Fruit fly (Drosophila melanogaster) whole organism, embryonic: ENCODE data around the gene CG14947.
A peak's percentile ranks its signal among the peaks of the same experiment; 100 is the strongest.

Source experiments
- Blimp-1 ChIP-seq: fragments of 200-800 bp; sonication (Bioruptor generic); optimal IDR thresholded peaks from 3 replicates; lab custom pipeline; 2018; ENCODE audit warnings: missing biosample characterization, missing genetic modification characterization, mild to moderate bottlenecking, moderate library complexity, missing genetic modification reagents
- CG10654 ChIP-seq: fragments of 200-800 bp; sonication (Bioruptor generic); optimal IDR thresholded peaks from 2 replicates; lab custom pipeline; 2016; ENCODE audit warnings: missing biosample characterization, missing genetic modification characterization
- CG11093 ChIP-seq: fragments of 200-800 bp; sonication (Bioruptor generic); IDR thresholded peaks from 3 replicates; pipeline ENCODE4 v1.3.6; 2022; ENCODE audit warnings: missing biosample characterization, missing genetic modification characterization
- CG13287 ChIP-seq: fragments of 200-800 bp; sonication (Bioruptor generic); IDR thresholded peaks from 2 replicates; pipeline ENCODE4 v1.3.6; 2022; ENCODE audit warnings: missing biosample characterization, missing genetic modification characterization; ENCODE audit not compliant: partially characterized antibody
- CG17802 ChIP-seq: fragments of 200-800 bp; sonication (Bioruptor generic); optimal IDR thresholded peaks from 2 replicates; lab custom pipeline; 2018; ENCODE audit warnings: missing biosample characterization, mild to moderate bottlenecking, missing genetic modification characterization, moderate library complexity
- CG17912 ChIP-seq: fragments of 200-800 bp; sonication (Bioruptor generic); optimal IDR thresholded peaks from 2 replicates; lab custom pipeline; 2018; ENCODE audit warnings: missing biosample characterization, mild to moderate bottlenecking, missing genetic modification characterization
- CG2712 ChIP-seq: fragments of 200-800 bp; optimal IDR thresholded peaks from 3 replicates; lab custom pipeline; 2019; ENCODE audit warnings: missing biosample characterization, mild to moderate bottlenecking, missing genetic modification characterization, moderate library complexity
- CG31441 ChIP-seq: fragments of 200-800 bp; sonication (Bioruptor generic); IDR thresholded peaks from 2 replicates; pipeline ENCODE4 v1.3.6; 2022; ENCODE audit warnings: missing biosample characterization, missing genetic modification characterization
- CG32532 ChIP-seq: fragments of 200-800 bp; sonication (Bioruptor generic); IDR thresholded peaks from 2 replicates; pipeline ENCODE4 v1.3.6; 2022; ENCODE audit warnings: missing biosample characterization, missing genetic modification characterization
- CG32767 ChIP-seq: fragments of 200-800 bp; sonication (Bioruptor generic); IDR thresholded peaks from 2 replicates; pipeline ENCODE4 v1.3.6; 2022; ENCODE audit warnings: missing biosample characterization, missing genetic modification characterization
- CG34224 ChIP-seq: fragments of 200-800 bp; sonication (Bioruptor generic); IDR thresholded peaks from 3 replicates; pipeline ENCODE4 v1.3.6; 2022; ENCODE audit warnings: missing biosample characterization, missing genetic modification characterization; ENCODE audit not compliant: partially characterized antibody
- CG4617 ChIP-seq: fragments of 200-800 bp; sonication (Bioruptor generic); optimal IDR thresholded peaks from 3 replicates; lab custom pipeline; 2016; ENCODE audit warnings: missing biosample characterization, missing genetic modification characterization, borderline replicate concordance
- CG5180 ChIP-seq: fragments of 200-800 bp; sonication (Bioruptor generic); optimal IDR thresholded peaks from 3 replicates; lab custom pipeline; 2017; ENCODE audit warnings: missing biosample characterization, missing genetic modification characterization, mild to moderate bottlenecking, moderate library complexity, missing genetic modification reagents
- CG6654 ChIP-seq: fragments of 200-800 bp; sonication (Bioruptor generic); optimal IDR thresholded peaks from 2 replicates; lab custom pipeline; 2017; ENCODE audit warnings: missing biosample characterization, mild to moderate bottlenecking, missing genetic modification characterization
- CG7839 ChIP-seq: fragments of 200-800 bp; sonication (Bioruptor generic); optimal IDR thresholded peaks from 3 replicates; lab custom pipeline; 2018; ENCODE audit warnings: missing biosample characterization, mild to moderate bottlenecking, missing genetic modification characterization, moderate library complexity
- CG8359 ChIP-seq: fragments of 200-800 bp; sonication (Bioruptor generic); optimal IDR thresholded peaks from 2 replicates; lab custom pipeline; 2017; ENCODE audit warnings: missing biosample characterization, mild to moderate bottlenecking, missing genetic modification characterization, borderline replicate concordance
- CG8388 ChIP-seq: fragments of 200-800 bp; sonication (Bioruptor generic); optimal IDR thresholded peaks from 2 replicates; lab custom pipeline; 2019; ENCODE audit warnings: missing biosample characterization, mild to moderate bottlenecking, missing genetic modification characterization, moderate library complexity
- CG8944 ChIP-seq: fragments of 200-800 bp; sonication (Bioruptor generic); optimal IDR thresholded peaks from 3 replicates; lab custom pipeline; 2016; ENCODE audit warnings: missing biosample characterization, missing genetic modification characterization
- CG9437 ChIP-seq: fragments of 200-800 bp; sonication (Bioruptor generic); optimal IDR thresholded peaks from 2 replicates; lab custom pipeline; 2018; ENCODE audit warnings: missing biosample characterization, mild to moderate bottlenecking, missing genetic modification characterization
- CG9727 ChIP-seq: fragments of 200-800 bp; sonication (Bioruptor generic); optimal IDR thresholded peaks from 3 replicates; lab custom pipeline; 2017; ENCODE audit warnings: missing biosample characterization, mild to moderate bottlenecking, missing genetic modification characterization
- CG9876 ChIP-seq: fragments of 200-800 bp; sonication (Bioruptor generic); optimal IDR thresholded peaks from 2 replicates; lab custom pipeline; 2016; ENCODE audit warnings: missing biosample characterization, missing genetic modification characterization
- ERR ChIP-seq: fragments of 200-800 bp; sonication (Bioruptor generic); optimal IDR thresholded peaks from 2 replicates; lab custom pipeline; 2016; ENCODE audit warnings: missing biosample characterization, missing genetic modification characterization
- H2.0 ChIP-seq: fragments of 200-800 bp; sonication (Bioruptor generic); IDR thresholded peaks from 2 replicates; pipeline ENCODE4 v1.3.6; 2022; ENCODE audit warnings: missing biosample characterization, missing genetic modification characterization
- Kr ChIP-seq: fragments of 200-800 bp; sonication (Bioruptor generic); optimal IDR thresholded peaks from 2 replicates; lab custom pipeline; 2017; ENCODE audit warnings: missing biosample characterization, mild to moderate bottlenecking, missing genetic modification characterization
- NK7.1 ChIP-seq: fragments of 200-800 bp; sonication (Bioruptor generic); optimal IDR thresholded peaks from 3 replicates; lab custom pipeline; 2016; ENCODE audit warnings: missing biosample characterization, missing genetic modification characterization
- Nf-YC ChIP-seq: fragments of 200-800 bp; optimal IDR thresholded peaks from 3 replicates; lab custom pipeline; 2019; ENCODE audit warnings: missing biosample characterization, mild to moderate bottlenecking, missing genetic modification characterization, moderate library complexity
- bcd ChIP-seq: fragments of 200-800 bp; sonication (Bioruptor generic); optimal IDR thresholded peaks from 2 replicates; lab custom pipeline; 2017; ENCODE audit warnings: missing biosample characterization, mild to moderate bottlenecking, missing genetic modification characterization
- cato ChIP-seq: fragments of 200-800 bp; sonication (Bioruptor generic); optimal IDR thresholded peaks from 2 replicates; lab custom pipeline; 2016; ENCODE audit warnings: missing biosample characterization, missing genetic modification characterization, borderline replicate concordance
- chinmo ChIP-seq: fragments of 200-800 bp; sonication (Bioruptor generic); IDR thresholded peaks from 4 replicates; pipeline ENCODE4 v1.3.6; 2022; ENCODE audit warnings: missing biosample characterization, missing genetic modification characterization; ENCODE audit not compliant: partially characterized antibody
- danr ChIP-seq: fragments of 200-800 bp; sonication (Bioruptor generic); IDR thresholded peaks from 2 replicates; pipeline ENCODE4 v1.3.6; 2022; ENCODE audit warnings: missing biosample characterization, missing genetic modification characterization
- ems ChIP-seq: fragments of 200-800 bp; sonication (Bioruptor generic); optimal IDR thresholded peaks from 3 replicates; lab custom pipeline; 2016; ENCODE audit warnings: missing biosample characterization, missing genetic modification characterization
- ftz-f1 ChIP-seq: fragments of 200-800 bp; sonication (Bioruptor generic); optimal IDR thresholded peaks from 2 replicates; lab custom pipeline; 2016; ENCODE audit warnings: missing biosample characterization, missing genetic modification characterization
- gem ChIP-seq: fragments of 200-800 bp; sonication (Bioruptor generic); optimal IDR thresholded peaks from 2 replicates; lab custom pipeline; 2019; ENCODE audit warnings: missing biosample characterization, mild to moderate bottlenecking, missing genetic modification characterization, moderate library complexity
- grn ChIP-seq: fragments of 200-800 bp; sonication (Bioruptor generic); optimal IDR thresholded peaks from 3 replicates; lab custom pipeline; 2017; ENCODE audit warnings: missing biosample characterization, missing genetic modification characterization
- ham ChIP-seq: fragments of 200-800 bp; sonication (Bioruptor generic); IDR thresholded peaks from 2 replicates; pipeline ENCODE4 v1.3.6; 2022; ENCODE audit warnings: missing biosample characterization, missing genetic modification characterization
- hkb ChIP-seq, 2 experiments: fragments of 200-800 bp in 1 of 2; fragments of >200 bp in 1 of 2; sonication (Bioruptor generic) in 1 of 2; IDR thresholded peaks in 1 of 2; optimal IDR thresholded peaks in 1 of 2; 2 replicates each; pipeline versions ENCODE4 v1.3.6 to Lab custom; 2017 to 2022; ENCODE audit warnings: missing biosample characterization in 1 of 2, missing genetic modification characterization in 1 of 2
- insv ChIP-seq, 2 experiments: fragments of 200-800 bp; sonication (Bioruptor generic); optimal IDR thresholded peaks; 3 replicates each; lab custom pipeline; 2016 to 2018; ENCODE audit warnings: missing biosample characterization in 2 of 2, missing genetic modification characterization in 2 of 2
- knrl ChIP-seq: fragments of 200-800 bp; sonication (Bioruptor generic); IDR thresholded peaks from 3 replicates; pipeline ENCODE4 v1.3.6; 2022; ENCODE audit warnings: missing biosample characterization, missing genetic modification characterization; ENCODE audit not compliant: partially characterized antibody
- lmd ChIP-seq: fragments of 200-800 bp; sonication (Bioruptor generic); IDR thresholded peaks from 2 replicates; pipeline ENCODE4 v1.3.6; 2022; ENCODE audit warnings: missing biosample characterization, missing genetic modification characterization
- pros ChIP-seq: fragments of 200-800 bp; sonication (Bioruptor generic); optimal IDR thresholded peaks from 3 replicates; lab custom pipeline; 2019; ENCODE audit warnings: missing biosample characterization, mild to moderate bottlenecking, missing genetic modification characterization, moderate library complexity
- ranshi ChIP-seq: fragments of 200-800 bp; sonication (Bioruptor generic); IDR thresholded peaks from 2 replicates; pipeline ENCODE4 v1.3.6; 2022; ENCODE audit warnings: missing biosample characterization, missing genetic modification characterization
- so ChIP-seq: fragments of 200-800 bp; sonication (Bioruptor generic); IDR thresholded peaks from 3 replicates; pipeline ENCODE4 v1.3.6; 2022; ENCODE audit warnings: missing biosample characterization, missing genetic modification characterization
- tap ChIP-seq: fragments of 200-800 bp; optimal IDR thresholded peaks from 3 replicates; lab custom pipeline; 2019; ENCODE audit warnings: missing biosample characterization, mild to moderate bottlenecking, missing genetic modification characterization, moderate library complexity
- tna ChIP-seq: fragments of 200-800 bp; sonication (Bioruptor generic); IDR thresholded peaks from 2 replicates; pipeline ENCODE4 v1.3.6; 2022; ENCODE audit warnings: missing biosample characterization, missing genetic modification characterization; ENCODE audit not compliant: partially characterized antibody
- toy ChIP-seq: fragments of 200-800 bp; sonication (Bioruptor generic); IDR thresholded peaks from 2 replicates; pipeline ENCODE4 v1.3.6; 2022; ENCODE audit warnings: missing biosample characterization, missing genetic modification characterization
- usp ChIP-seq: fragments of >200 bp; optimal IDR thresholded peaks from 2 replicates; lab custom pipeline; 2017; ENCODE audit warnings: missing biosample characterization, missing genetic modification characterization
- zfh1 ChIP-seq: fragments of 200-800 bp; sonication (Bioruptor generic); IDR thresholded peaks from 3 replicates; pipeline ENCODE4 v1.3.6; 2022; ENCODE audit warnings: missing biosample characterization, missing genetic modification characterization

Gene CG14947

dm6 chr2L:12103231-12104210 lies 27.6 kb downstream of the CG14947 start, which contains the start of the genes Patsas and ThrRS (continued):
- TF ChIP-seq ERR (GFP tag; lab: Kevin White, UChicago), result peak; percentile 35
- peak; percentile 94 for TF ChIP-seq gem (tag; lab: Kevin White, UChicago)
- peak; percentile 67 for TF ChIP-seq CG6654 (GFP tag; lab: Kevin White, UChicago)
- peak; percentile 79 for TF ChIP-seq Nf-YC (tag; lab: Kevin White, UChicago)
- TF ChIP-seq CG10654 (GFP tag; lab: Kevin White, UChicago), result peak; percentile 82
- TF ChIP-seq CG4617, result peak; percentile 73
- TF ChIP-seq CG31441, result peak; percentile 90
- no peak for TF ChIP-seq tap (tag; lab: Kevin White, UChicago)
- TF ChIP-seq tna (GFP tag; lab: Robert Waterston, UW), result no peak
- no peak for TF ChIP-seq ftz-f1
- TF ChIP-seq so (GFP tag; lab: Robert Waterston, UW), result peak; percentile 82; the same call in 2 of the 3 replicates
- no peak for TF ChIP-seq ham
- peak; percentile 82 for TF ChIP-seq CG9727 (GFP tag; lab: Kevin White, UChicago)
- no peak for TF ChIP-seq usp (GFP tag; lab: Kevin White, UChicago)
- peak; percentile 14 for TF ChIP-seq CG8359 (GFP tag; lab: Kevin White, UChicago)
- TF ChIP-seq CG9876 (GFP tag; lab: Kevin White, UChicago), result peak; percentile 72
- peak; percentile 86 for TF ChIP-seq ranshi (GFP tag; lab: Robert Waterston, UW)
- TF ChIP-seq knrl (GFP tag; lab: Robert Waterston, UW), result peak; percentile 40; the same call in 1 of the 3 replicates
- peak; percentile 88 for TF ChIP-seq CG32532 (GFP tag; lab: Robert Waterston, UW)
- TF ChIP-seq zfh1 (GFP tag; lab: Robert Waterston, UW), result peak; percentile 78
- peak; percentile 31 for TF ChIP-seq CG17912
- peak; percentile 97 for TF ChIP-seq hkb (optimal IDR thresholded peaks at IDR 0.05; lab: Kevin White, UChicago)
- peak; percentile 81 for TF ChIP-seq hkb (GFP tag; IDR thresholded peaks at IDR 0.05; lab: Robert Waterston, UW)
- peak; percentile 72 for TF ChIP-seq CG9437 (GFP tag; lab: Kevin White, UChicago)
- TF ChIP-seq CG8944 (GFP tag; lab: Kevin White, UChicago), result peak; percentile 69
- peak; percentile 83 for TF ChIP-seq cato
- TF ChIP-seq CG5180, result no peak
- no peak for TF ChIP-seq pros (GFP tag; lab: Kevin White, UChicago)
- peak; percentile 74 for TF ChIP-seq ems (GFP tag; lab: Kevin White, UChicago)
- TF ChIP-seq bcd, result peak; percentile 87
- no peak for TF ChIP-seq grn (GFP tag; lab: Kevin White, UChicago)
- TF ChIP-seq CG17802 (tag; lab: Kevin White, UChicago), result peak; percentile 86
- TF ChIP-seq CG2712 (tag; lab: Kevin White, UChicago), result peak; percentile 89
- peak; percentile 90 for TF ChIP-seq lmd
- peak; percentile 69 for TF ChIP-seq danr (GFP tag; lab: Robert Waterston, UW)
- no peak for TF ChIP-seq CG34224 (GFP tag; lab: Robert Waterston, UW)
- TF ChIP-seq CG8388 (GFP tag; lab: Kevin White, UChicago), result peak; percentile 77
- TF ChIP-seq chinmo (GFP tag; lab: Robert Waterston, UW), result no peak
- TF ChIP-seq Kr, result no peak
- TF ChIP-seq CG13287 (GFP tag; lab: Robert Waterston, UW), result no peak; the same call in 1 of the 2 replicates
- TF ChIP-seq insv (GFP tag; optimal IDR thresholded peaks at IDR 0.05; lab: Kevin White, UChicago), result peak in 1 of 2 experiments; percentile 30
- peak; percentile 92 for TF ChIP-seq CG7839
- peak; percentile 72; the same call in 1 of the 2 replicates for TF ChIP-seq CG32767 (GFP tag; lab: Robert Waterston, UW)
- peak; percentile 74; the same call in 2 of the 3 replicates for TF ChIP-seq CG11093 (GFP tag; lab: Robert Waterston, UW)
- TF ChIP-seq NK7.1, result peak; percentile 48
- peak; percentile 84 for TF ChIP-seq Blimp-1 (GFP tag; lab: Kevin White, UChicago)
- peak; percentile 78 for TF ChIP-seq H2.0 (GFP tag; lab: Robert Waterston, UW)
- TF ChIP-seq toy, result no peak
